Worm (Caenorhabditis elegans) whole organism, L3 larva: ENCODE measurements around the gene srg-5.
A peak's percentile ranks its signal among the peaks of the same experiment; 100 is the strongest.

ENCODE experiments used
- R02D3.7 ChIP-seq: fragments of 150-350 bp; optimal IDR thresholded peaks from 2 replicates; lab custom pipeline; 2014; ENCODE audit warnings: missing biosample characterization, missing genetic modification characterization
- ZK546.5 ChIP-seq: sonication (generic microtip); optimal IDR thresholded peaks from 2 replicates; lab custom pipeline; 2017; ENCODE audit warnings: missing biosample characterization, missing genetic modification characterization
- aly-2 ChIP-seq: fragments of 150-350 bp; optimal IDR thresholded peaks from 2 replicates; lab custom pipeline; 2014; ENCODE audit warnings: missing biosample characterization, missing genetic modification characterization
- ama-1 ChIP-seq: fragments of 150-350 bp; optimal IDR thresholded peaks from 2 replicates; lab custom pipeline; 2018
- ceh-82 ChIP-seq: fragments of 150-350 bp; optimal IDR thresholded peaks from 2 replicates; lab custom pipeline; 2014; ENCODE audit warnings: missing biosample characterization, missing genetic modification characterization
- ceh-9 ChIP-seq: sonication (generic microtip); optimal IDR thresholded peaks from 2 replicates; lab custom pipeline; 2018; ENCODE audit warnings: missing biosample characterization, missing genetic modification characterization
- daf-12 ChIP-seq: fragments of 150-350 bp; optimal IDR thresholded peaks from 2 replicates; lab custom pipeline; 2014; ENCODE audit warnings: missing biosample characterization, missing genetic modification reagents, missing genetic modification characterization
- egl-27 ChIP-seq: sonication (generic microtip); optimal IDR thresholded peaks from 4 replicates; lab custom pipeline; 2017; ENCODE audit warnings: missing biosample characterization, missing genetic modification reagents, missing genetic modification characterization
- egl-5 ChIP-seq: fragments of 150-350 bp; optimal IDR thresholded peaks from 2 replicates; lab custom pipeline; 2017; ENCODE audit warnings: missing biosample characterization, missing genetic modification reagents, missing genetic modification characterization, inconsistent platforms
- elt-1 ChIP-seq: fragments of 150-350 bp; optimal IDR thresholded peaks from 2 replicates; lab custom pipeline; 2014; ENCODE audit warnings: missing biosample characterization, missing genetic modification characterization
- elt-2 ChIP-seq: sonication (generic microtip); optimal IDR thresholded peaks from 2 replicates; lab custom pipeline; 2016; ENCODE audit warnings: missing genetic modification reagents, mild to moderate bottlenecking, missing genetic modification characterization, missing compliant biosample characterization
- elt-3 ChIP-seq, 3 experiments: fragments of 150-350 bp in 1 of 3; sonication (generic microtip) in 2 of 3; optimal IDR thresholded peaks; 2 replicates in 2 of 3; 4 replicates in 1 of 3; lab custom pipeline; 2014 to 2017; ENCODE audit warnings: missing biosample characterization in 3 of 3, missing genetic modification characterization in 3 of 3
- fkh-10 ChIP-seq: sonication (generic microtip); optimal IDR thresholded peaks from 2 replicates; lab custom pipeline; 2017; ENCODE audit warnings: missing biosample characterization, missing genetic modification reagents, missing genetic modification characterization
- fkh-2 ChIP-seq: fragments of 150-350 bp; optimal IDR thresholded peaks from 2 replicates; lab custom pipeline; 2014; ENCODE audit warnings: missing biosample characterization, missing genetic modification reagents, missing genetic modification characterization
- fos-1 ChIP-seq: fragments of 150-350 bp; optimal IDR thresholded peaks from 2 replicates; lab custom pipeline; 2014; ENCODE audit warnings: missing biosample characterization, missing genetic modification characterization
- hmg-11 ChIP-seq: sonication (generic microtip); optimal IDR thresholded peaks from 2 replicates; lab custom pipeline; 2016; ENCODE audit warnings: missing genetic modification characterization, missing compliant biosample characterization
- jun-1 ChIP-seq: fragments of 150-350 bp; optimal IDR thresholded peaks from 2 replicates; lab custom pipeline; 2014; ENCODE audit warnings: missing biosample characterization, missing genetic modification reagents, missing genetic modification characterization
- lin-39 ChIP-seq: fragments of 150-350 bp; optimal IDR thresholded peaks from 2 replicates; lab custom pipeline; 2018; ENCODE audit warnings: missing biosample characterization, missing genetic modification reagents, missing genetic modification characterization
- lsy-12 ChIP-seq: sonication (generic microtip); optimal IDR thresholded peaks from 2 replicates; lab custom pipeline; 2016; ENCODE audit warnings: mild to moderate bottlenecking, missing genetic modification characterization, missing compliant biosample characterization
- mdl-1 ChIP-seq: fragments of 150-350 bp; optimal IDR thresholded peaks from 2 replicates; lab custom pipeline; 2014; ENCODE audit warnings: missing biosample characterization, missing genetic modification characterization
- mml-1 ChIP-seq: fragments of 150-350 bp; sonication (generic microtip); optimal IDR thresholded peaks from 3 replicates; lab custom pipeline; 2014; ENCODE audit warnings: missing biosample characterization, missing genetic modification characterization
- nhr-11 ChIP-seq: fragments of 150-350 bp; optimal IDR thresholded peaks from 2 replicates; lab custom pipeline; 2014; ENCODE audit warnings: missing biosample characterization, missing genetic modification characterization
- nhr-12 ChIP-seq: fragments of 150-350 bp; optimal IDR thresholded peaks from 2 replicates; lab custom pipeline; 2014; ENCODE audit warnings: missing biosample characterization, missing genetic modification characterization
- nhr-23 ChIP-seq: fragments of 150-350 bp; optimal IDR thresholded peaks from 2 replicates; lab custom pipeline; 2014; ENCODE audit warnings: missing biosample characterization, missing genetic modification reagents, missing genetic modification characterization
- nhr-237 ChIP-seq: fragments of 150-350 bp; optimal IDR thresholded peaks from 2 replicates; lab custom pipeline; 2014; ENCODE audit warnings: missing biosample characterization, missing genetic modification characterization
- nhr-25 ChIP-seq: sonication (generic microtip); optimal IDR thresholded peaks from 2 replicates; lab custom pipeline; 2017; ENCODE audit warnings: missing biosample characterization, missing genetic modification characterization
- nhr-28 ChIP-seq: fragments of 150-350 bp; optimal IDR thresholded peaks from 2 replicates; lab custom pipeline; 2014; ENCODE audit warnings: missing biosample characterization, missing genetic modification characterization
- nhr-43 ChIP-seq: sonication (generic microtip); optimal IDR thresholded peaks from 2 replicates; lab custom pipeline; 2016; ENCODE audit warnings: mild to moderate bottlenecking, missing genetic modification characterization, missing compliant biosample characterization; ENCODE audit not compliant: poor library complexity, severe bottlenecking
- nhr-67 ChIP-seq: fragments of 150-350 bp; optimal IDR thresholded peaks from 2 replicates; lab custom pipeline; 2014; ENCODE audit warnings: missing biosample characterization, missing genetic modification characterization
- nhr-77 ChIP-seq: fragments of 150-350 bp; optimal IDR thresholded peaks from 2 replicates; lab custom pipeline; 2014; ENCODE audit warnings: missing biosample characterization, missing genetic modification characterization
- pha-4 ChIP-seq: fragments of 150-350 bp; optimal IDR thresholded peaks from 2 replicates; lab custom pipeline; 2014; ENCODE audit warnings: missing biosample characterization, missing genetic modification reagents, missing genetic modification characterization
- pqm-1 ChIP-seq: fragments of 150-350 bp; optimal IDR thresholded peaks from 2 replicates; lab custom pipeline; 2017; ENCODE audit warnings: missing biosample characterization, missing genetic modification characterization, inconsistent platforms
- skn-1 ChIP-seq: fragments of 150-350 bp; optimal IDR thresholded peaks from 2 replicates; lab custom pipeline; 2014; ENCODE audit warnings: missing biosample characterization, missing genetic modification characterization
- snpc-4 ChIP-seq: fragments of 150-350 bp; optimal IDR thresholded peaks from 2 replicates; lab custom pipeline; 2014; ENCODE audit warnings: missing biosample characterization, missing genetic modification characterization
- tbx-2 ChIP-seq: sonication (generic microtip); optimal IDR thresholded peaks from 2 replicates; lab custom pipeline; 2016; ENCODE audit warnings: mild to moderate bottlenecking, missing genetic modification characterization, missing compliant biosample characterization
- unc-62 ChIP-seq: fragments of 150-350 bp; sonication (generic microtip); optimal IDR thresholded peaks from 4 replicates; lab custom pipeline; 2014; ENCODE audit warnings: missing biosample characterization, missing genetic modification reagents, missing genetic modification characterization
- zag-1 ChIP-seq: fragments of 150-350 bp; optimal IDR thresholded peaks from 2 replicates; lab custom pipeline; 2014; ENCODE audit warnings: missing biosample characterization, missing genetic modification characterization
- ztf-4 ChIP-seq: fragments of 150-350 bp; optimal IDR thresholded peaks from 2 replicates; lab custom pipeline; 2014; ENCODE audit warnings: missing biosample characterization, missing genetic modification characterization

The srg-5 gene

ce11 chrIII:6221403-6221802, 42.9 kb downstream of the srg-5 start:
- TF ChIP-seq nhr-25 (tag; lab: Kevin White, UChicago) = no peak
- TF ChIP-seq aly-2 (tag; lab: Kevin White, UChicago) = no peak
- TF ChIP-seq ceh-9 (tag; lab: Kevin White, UChicago) = no peak
- no peak for TF ChIP-seq skn-1 (tag; lab: Kevin White, UChicago)
- no peak for TF ChIP-seq elt-1 (tag; lab: Kevin White, UChicago)
- no peak for TF ChIP-seq egl-27 (tag; lab: Kevin White, UChicago)
- TF ChIP-seq ama-1 (lab: Kevin White, UChicago) = no peak
- TF ChIP-seq unc-62 (GFP tag; lab: Kevin White, UChicago) = no peak
- no peak for TF ChIP-seq nhr-237 (tag; lab: Kevin White, UChicago)
- no peak for TF ChIP-seq fkh-10 (GFP tag; lab: Kevin White, UChicago)
- no peak for TF ChIP-seq pha-4 (tag; lab: Kevin White, UChicago)
- TF ChIP-seq hmg-11 (tag; lab: Kevin White, UChicago) = no peak
- no peak for TF ChIP-seq mml-1
- no peak for TF ChIP-seq R02D3.7 (tag; lab: Kevin White, UChicago)
- TF ChIP-seq nhr-23 = no peak
- TF ChIP-seq pqm-1 = no peak
- no peak for TF ChIP-seq tbx-2 (tag; lab: Kevin White, UChicago)
- TF ChIP-seq nhr-43 (tag; lab: Kevin White, UChicago) = no peak
- no peak for TF ChIP-seq nhr-28
- TF ChIP-seq, all 47 proteins: peak for 0

DNA sequence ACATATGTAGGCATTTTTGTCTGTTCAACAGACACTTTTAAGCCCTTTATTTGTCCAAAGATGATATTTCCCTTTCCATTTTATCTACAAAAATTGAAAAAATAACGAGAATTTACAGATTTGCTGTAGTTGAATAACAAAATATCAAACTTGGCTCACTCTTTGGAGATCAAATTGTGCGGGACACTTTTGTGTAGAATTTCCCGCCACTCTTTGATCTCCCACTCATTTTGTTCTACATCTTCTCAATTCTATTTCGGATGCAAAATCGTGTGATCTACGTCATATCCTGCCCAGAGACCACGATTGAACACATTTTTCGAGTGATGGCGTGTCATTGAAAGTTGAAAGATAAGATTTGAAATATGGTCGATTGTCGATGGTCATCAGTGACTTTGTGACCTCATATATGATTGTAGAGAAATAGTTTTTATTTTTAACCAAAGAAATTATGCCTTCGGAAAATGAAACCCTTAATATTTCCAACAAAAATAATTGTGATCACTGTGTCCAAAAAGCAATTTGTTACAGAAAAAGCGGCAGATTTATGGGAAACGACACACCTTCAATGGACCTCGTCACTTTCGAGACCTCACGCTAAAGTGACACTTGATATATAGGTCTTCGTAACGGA, 47.4 kb downstream of the srg-5 start, which contains the start of gene hot-4:
Gene hot-4 (plus strand): TSS at position 584 of the 634 bp plus-strand sequence.
- TF ChIP-seq fkh-2 (tag; lab: Kevin White, UChicago) = no peak
- TF ChIP-seq nhr-28 = no peak
- no peak for TF ChIP-seq nhr-77
- TF ChIP-seq daf-12 = no peak
- no peak for TF ChIP-seq nhr-237 (tag; lab: Kevin White, UChicago)
- TF ChIP-seq elt-3 (tag; optimal IDR thresholded peaks at IDR 0.05; lab: Kevin White, UChicago) = no peak
- no peak for TF ChIP-seq egl-5 (tag; lab: Kevin White, UChicago)
- TF ChIP-seq snpc-4 = no peak
- TF ChIP-seq fos-1 (tag; lab: Kevin White, UChicago) = no peak
- TF ChIP-seq nhr-12 (tag; lab: Kevin White, UChicago) = no peak
- no peak for TF ChIP-seq nhr-11
- no peak for TF ChIP-seq nhr-23
- no peak for TF ChIP-seq elt-2 (tag; lab: Kevin White, UChicago)
- TF ChIP-seq lsy-12 (tag; lab: Kevin White, UChicago) = no peak

ce11 chrIII:6215943-6216342, 48.4 kb downstream of the srg-5 start:
- TF ChIP-seq ztf-4 = no peak
- TF ChIP-seq nhr-11 = no peak
- peak; percentile 36 for TF ChIP-seq nhr-23
- TF ChIP-seq nhr-43 (tag; lab: Kevin White, UChicago) = peak; percentile 92
- no peak for TF ChIP-seq skn-1 (tag; lab: Kevin White, UChicago)
- peak; percentile 14 for TF ChIP-seq mdl-1 (tag; lab: Kevin White, UChicago)

- no peak for TF ChIP-seq lin-39 (tag; lab: Kevin White, UChicago)
- TF ChIP-seq tbx-2 (tag; lab: Kevin White, UChicago) = no peak
- TF ChIP-seq nhr-43 (tag; lab: Kevin White, UChicago) = no peak
- TF ChIP-seq elt-1 (tag; lab: Kevin White, UChicago) = no peak
- no peak for TF ChIP-seq zag-1 (tag; lab: Kevin White, UChicago)
- TF ChIP-seq ama-1 (lab: Kevin White, UChicago) = no peak
- TF ChIP-seq fos-1 (tag; lab: Kevin White, UChicago) = no peak
- no peak for TF ChIP-seq nhr-67 (tag; lab: Kevin White, UChicago)
- no peak for TF ChIP-seq ztf-4
- TF ChIP-seq skn-1 (tag; lab: Kevin White, UChicago) = no peak
- TF ChIP-seq ZK546.5 (tag; lab: Kevin White, UChicago) = no peak
- TF ChIP-seq pha-4 (tag; lab: Kevin White, UChicago) = no peak
- no peak for TF ChIP-seq unc-62 (GFP tag; lab: Kevin White, UChicago)
- TF ChIP-seq elt-3 (tag; optimal IDR thresholded peaks at IDR 0.05; lab: Kevin White, UChicago) = no peak
- TF ChIP-seq ceh-9 (tag; lab: Kevin White, UChicago) = no peak
- no peak for TF ChIP-seq ceh-82
- TF ChIP-seq nhr-12 (tag; lab: Kevin White, UChicago) = no peak
- no peak for TF ChIP-seq jun-1 (tag; lab: Kevin White, UChicago)
- TF ChIP-seq aly-2 (tag; lab: Kevin White, UChicago) = no peak
- no peak for TF ChIP-seq nhr-11
Observed at ce11 chrIII:6215476-6215875, 48.9 kb downstream of the srg-5 start, which contains the start of gene C23G10.11. Gene C23G10.11, minus strand, starts transcription at chrIII:6215576.
